Worm (Caenorhabditis elegans): Measurements from ENCODE around the gene nex-3.

nex-3 gene

ce11 chrIII:4404339-4404836 is 37.5 kb upstream of the nex-3 start, which contains the start of the genes R07E5.17 and snfc-5:
R07E5.17 (minus strand) TSS chrIII:4404436.
snfc-5 (plus strand) TSS chrIII:4404786.
- TF ChIP-seq nhr-6 (tag; optimal IDR thresholded peaks at IDR 0.05) (no peak), sma-9 (GFP tag; optimal IDR thresholded peaks at IDR 0.05) (no peak), sma-9 (tag; optimal IDR thresholded peaks at IDR 0.05) (no peak), nhr-12 (tag; optimal IDR thresholded peaks at IDR 0.05) (no peak), unc-39 (tag; optimal IDR thresholded peaks at IDR 0.05) (no peak), mbf-1 (tag; optimal IDR thresholded peaks at IDR 0.05) (no peak), ZK546.5 (tag; optimal IDR thresholded peaks at IDR 0.05) (no peak), fos-1 (tag; optimal IDR thresholded peaks at IDR 0.05) (peak; percentile 0), lin-39 (tag; optimal IDR thresholded peaks at IDR 0.05) (no peak), snpc-4 (tag; optimal IDR thresholded peaks at IDR 0.05) (peak; percentile 33), aly-2 (tag; optimal IDR thresholded peaks at IDR 0.05) (no peak), unc-55 (GFP tag; optimal IDR thresholded peaks at IDR 0.05) (peak; percentile 56), nhr-129 (tag; optimal IDR thresholded peaks at IDR 0.05) (peak; percentile 42), ama-1 (optimal IDR thresholded peaks at IDR 0.05) (no peak), nhr-25 (tag; optimal IDR thresholded peaks at IDR 0.05) (peak; percentile 13), alr-1 (tag; optimal IDR thresholded peaks at IDR 0.05) (no peak), C34F6.9 (tag; optimal IDR thresholded peaks at IDR 0.05) (peak; percentile 62), unc-62 (GFP tag; optimal IDR thresholded peaks at IDR 0.05) (no peak)

DNA sequence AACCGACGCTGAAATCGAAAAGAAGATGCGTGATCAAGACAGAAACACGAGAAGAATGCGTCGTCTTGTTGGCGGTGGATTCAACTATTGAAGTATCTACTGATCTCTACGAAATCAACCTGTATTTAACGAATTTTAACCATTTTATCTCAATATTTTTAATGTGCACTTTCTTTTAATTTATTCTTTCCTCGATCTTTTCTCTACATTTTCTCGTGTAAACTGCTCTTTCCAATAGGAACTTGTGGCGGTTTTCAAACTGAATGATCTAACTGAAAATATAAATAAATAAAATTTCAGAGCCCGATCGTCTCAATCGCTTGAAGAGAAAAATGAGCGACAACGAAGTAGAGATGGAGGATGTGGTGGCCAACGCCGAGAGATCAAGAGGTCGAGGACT is 35.9 kb upstream of the nex-3 start, which contains the start of gene rnp-4:
Gene rnp-4 (plus strand): TSS at position 301 of the 400 bp plus-strand sequence.
- TF ChIP-seq ceh-82 (tag; optimal IDR thresholded peaks at IDR 0.05) (no peak), nhr-25 (tag; optimal IDR thresholded peaks at IDR 0.05) (no peak), elt-1 (tag; optimal IDR thresholded peaks at IDR 0.05) (no peak), nhr-23 (tag; optimal IDR thresholded peaks at IDR 0.05) (no peak), nhr-21 (tag; optimal IDR thresholded peaks at IDR 0.05) (no peak), sma-9 (GFP tag; optimal IDR thresholded peaks at IDR 0.05) (no peak), sma-9 (tag; optimal IDR thresholded peaks at IDR 0.05) (no peak), unc-39 (tag; optimal IDR thresholded peaks at IDR 0.05) (no peak), ZK546.5 (tag; optimal IDR thresholded peaks at IDR 0.05) (no peak), nhr-11 (tag; optimal IDR thresholded peaks at IDR 0.05) (no peak), lin-13 (GFP tag; optimal IDR thresholded peaks at IDR 0.05) (no peak), F13H6.1 (tag; optimal IDR thresholded peaks at IDR 0.05) (no peak), snpc-4 (tag; optimal IDR thresholded peaks at IDR 0.05) (no peak), gmeb-1 (tag; optimal IDR thresholded peaks at IDR 0.05) (no peak), peb-1 (tag; optimal IDR thresholded peaks at IDR 0.05) (no peak), unc-55 (GFP tag; optimal IDR thresholded peaks at IDR 0.05) (no peak), crh-2 (tag; optimal IDR thresholded peaks at IDR 0.05) (no peak), alr-1 (tag; optimal IDR thresholded peaks at IDR 0.05) (no peak)

DNA sequence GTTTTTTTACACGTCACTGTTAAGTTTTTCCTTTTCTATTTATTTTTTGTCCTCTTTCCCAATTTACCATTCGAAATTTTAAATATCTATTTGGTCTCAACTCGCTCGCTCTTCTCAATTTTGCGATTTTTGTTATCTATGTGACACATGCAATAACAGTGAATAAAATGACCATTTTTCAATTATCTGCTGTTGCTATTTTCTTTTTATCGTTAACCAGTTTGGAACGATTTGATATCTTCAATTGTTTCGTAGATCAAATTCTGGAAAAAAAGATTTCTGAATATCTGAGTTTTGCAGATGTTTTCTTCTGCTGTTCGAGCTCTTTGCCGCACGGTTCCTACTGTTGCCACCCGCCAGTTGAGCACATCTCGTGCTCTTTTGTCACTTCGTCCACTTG is 34.7 kb upstream of the nex-3 start, which contains the start of gene prdx-3:
Gene prdx-3 (plus strand): TSS at position 301 of the 400 bp plus-strand sequence.
- no peak for TF ChIP-seq sem-4 (tag; optimal IDR thresholded peaks at IDR 0.05)
- TF ChIP-seq aly-2 (tag; optimal IDR thresholded peaks at IDR 0.05), result no peak
- TF ChIP-seq unc-39 (tag; optimal IDR thresholded peaks at IDR 0.05), result no peak
- TF ChIP-seq ztf-1 (GFP tag; conservative IDR thresholded peaks at IDR 0.05), result no peak
- no peak for TF ChIP-seq lin-11 (tag; optimal IDR thresholded peaks at IDR 0.05)
- no peak for TF ChIP-seq unc-55 (GFP tag; optimal IDR thresholded peaks at IDR 0.05)
- TF ChIP-seq sma-3 (GFP tag; optimal IDR thresholded peaks at IDR 0.05), result no peak
- no peak for TF ChIP-seq F13H6.1 (tag; optimal IDR thresholded peaks at IDR 0.05)
- TF ChIP-seq alr-1 (tag; optimal IDR thresholded peaks at IDR 0.05), result no peak
- TF ChIP-seq egl-27 (tag; optimal IDR thresholded peaks at IDR 0.05), result no peak
- no peak for TF ChIP-seq Y55F3AM.14 (GFP tag; optimal IDR thresholded peaks at IDR 0.05)
- no peak for TF ChIP-seq nhr-12 (tag; optimal IDR thresholded peaks at IDR 0.05)
- TF ChIP-seq dmd-4 (tag; optimal IDR thresholded peaks at IDR 0.05), result no peak

- TF ChIP-seq R02D3.7 (tag; optimal IDR thresholded peaks at IDR 0.05) (no peak), snpc-4 (tag; optimal IDR thresholded peaks at IDR 0.05) (no peak)
Measured at ce11 chrIII:4408251-4408650, 33.6 kb upstream of the nex-3 start, which contains the start of gene gpch-1. gpch-1 (plus strand) TSS chrIII:4408551.

Measured in whole organism, L2 larva.